Fruit fly (Drosophila melanogaster) whole organism: ENCODE data around the gene CG14252.

Source experiments
- CG8478 ChIP-seq: fragments of >200 bp; optimal IDR thresholded peaks from 2 replicates; lab custom pipeline; 2018; ENCODE audit warnings: inconsistent platforms
- Dll ChIP-seq: fragments of >200 bp; optimal IDR thresholded peaks from 2 replicates; lab custom pipeline; 2017
- EcR ChIP-seq, 2 experiments: fragments of >200 bp; optimal IDR thresholded peaks; 2 replicates each; lab custom pipeline; 2017; ENCODE audit warnings: missing biosample characterization in 2 of 2, missing genetic modification characterization in 2 of 2, missing genetic modification reagents in 2 of 2
- pan ChIP-seq: fragments of >200 bp; optimal IDR thresholded peaks from 2 replicates; lab custom pipeline; 2017
- psq ChIP-seq: fragments of >200 bp; optimal IDR thresholded peaks from 2 replicates; lab custom pipeline; 2017
- usp ChIP-seq: fragments of >200 bp; optimal IDR thresholded peaks from 2 replicates; lab custom pipeline; 2017; ENCODE audit warnings: missing biosample characterization, missing genetic modification characterization, mixed read lengths

CG14252 gene

dm6 chr3R:26968823-26969638 lies 23.7 kb downstream of the CG14252 start:
- TF ChIP-seq EcR (GFP tag; optimal IDR thresholded peaks at IDR 0.05; lab: Kevin White, UChicago) (peak in 1 of 2 experiments; percentile 75), psq (no peak), pan (lab: Kevin White, UChicago) (no peak)

DNA sequence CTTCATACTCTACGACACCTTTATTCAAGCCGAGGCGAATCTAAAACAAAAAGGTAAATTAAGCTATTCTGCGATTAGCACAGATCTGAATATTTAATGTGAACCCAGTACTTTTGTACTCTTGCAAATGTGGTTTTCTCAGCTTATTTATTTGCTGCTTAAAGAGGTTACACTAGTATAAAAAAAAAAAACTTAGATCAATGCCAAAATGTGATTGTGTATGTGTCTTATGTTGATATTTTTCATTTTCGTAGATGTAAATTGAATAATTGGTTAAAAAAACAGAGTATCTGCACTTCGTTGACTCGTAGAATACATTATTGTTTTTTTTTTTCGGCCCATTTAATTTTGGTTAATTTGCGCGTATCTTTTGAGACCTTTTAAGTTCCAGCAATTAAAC lies 24.4 kb downstream of the CG14252 start:
- TF ChIP-seq CG8478: no peak
- TF ChIP-seq EcR (GFP tag; optimal IDR thresholded peaks at IDR 0.05; lab: Kevin White, UChicago): no peak
- no peak for TF ChIP-seq psq

dm6 chr3R:26978241-26978640 lies 32.9 kb downstream of the CG14252 start, which contains the start of the genes CG14253 and CG46313:
Gene CG14253 (plus strand): TSS chr3R:26978541.
Gene CG46313 (plus strand): TSS chr3R:26978541.
- TF ChIP-seq EcR (GFP tag; optimal IDR thresholded peaks at IDR 0.05; lab: Kevin White, UChicago): no peak
- no peak for TF ChIP-seq psq
- no peak for TF ChIP-seq usp (GFP tag; lab: Kevin White, UChicago)
- no peak for TF ChIP-seq CG8478
- TF ChIP-seq pan (lab: Kevin White, UChicago): no peak
- TF ChIP-seq Dll (lab: Kevin White, UChicago): no peak

DNA sequence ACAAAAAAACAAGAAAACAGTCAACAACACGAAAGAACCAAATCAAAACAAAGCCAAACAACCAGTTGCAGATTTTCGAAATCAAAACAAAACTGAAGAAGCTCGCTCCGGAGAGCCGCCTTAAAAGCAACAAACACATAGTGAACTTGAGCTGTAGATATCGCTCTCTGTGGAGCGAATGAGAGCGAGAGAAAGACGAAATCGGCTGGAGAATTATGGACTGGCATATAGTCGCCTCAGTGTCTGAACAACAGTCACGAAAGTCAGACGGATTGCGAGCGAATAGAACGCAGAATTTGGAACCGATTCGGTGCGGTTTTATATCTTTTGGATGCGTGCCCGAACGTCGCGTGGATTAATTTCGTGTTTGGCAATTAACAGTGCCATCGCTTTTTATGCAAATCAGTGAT lies 35.0 kb downstream of the CG14252 start:
- TF ChIP-seq CG8478 (no peak), psq (no peak), pan (lab: Kevin White, UChicago) (no peak), EcR (GFP tag; optimal IDR thresholded peaks at IDR 0.05; lab: Kevin White, UChicago) (no peak), Dll (lab: Kevin White, UChicago) (no peak), usp (GFP tag; lab: Kevin White, UChicago) (no peak)

- TF ChIP-seq Dll (lab: Kevin White, UChicago): no peak
- TF ChIP-seq CG8478: no peak
- TF ChIP-seq EcR (GFP tag; optimal IDR thresholded peaks at IDR 0.05; lab: Kevin White, UChicago): no peak
- no peak for TF ChIP-seq psq
These were observed 36.8 kb downstream of the CG14252 start for dm6 chr3R:26982106-26982505.

- TF ChIP-seq Dll (lab: Kevin White, UChicago): no peak
- TF ChIP-seq psq: no peak
- TF ChIP-seq pan (lab: Kevin White, UChicago): no peak
- TF ChIP-seq usp (GFP tag; lab: Kevin White, UChicago): no peak
- no peak for TF ChIP-seq EcR (GFP tag; optimal IDR thresholded peaks at IDR 0.05; lab: Kevin White, UChicago)
- no peak for TF ChIP-seq CG8478
These were observed 39.1 kb downstream of the CG14252 start for dm6 chr3R:26984437-26984836.

DNA sequence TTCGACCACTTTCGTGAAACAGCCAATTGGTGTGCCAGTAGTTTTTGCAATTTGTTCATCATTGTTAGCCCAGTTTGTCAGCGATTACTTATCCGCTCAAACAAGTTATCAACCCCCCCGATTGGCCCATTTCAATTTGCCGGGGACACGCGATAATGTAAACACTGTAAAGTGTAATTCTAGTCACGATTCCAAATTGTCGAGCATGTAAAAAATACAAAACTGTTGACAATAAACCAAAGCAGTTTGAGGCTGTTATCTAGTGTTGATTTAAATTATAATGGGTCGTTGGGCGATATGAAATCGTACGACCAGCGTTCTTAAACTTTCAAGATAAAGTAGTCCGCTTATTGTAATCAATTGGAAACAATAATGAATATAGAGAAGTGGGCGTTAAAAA lies 42.1 kb downstream of the CG14252 start:
- TF ChIP-seq psq: no peak
- TF ChIP-seq EcR (GFP tag; optimal IDR thresholded peaks at IDR 0.05; lab: Kevin White, UChicago): no peak
- TF ChIP-seq pan (lab: Kevin White, UChicago): no peak
- no peak for TF ChIP-seq Dll (lab: Kevin White, UChicago)
- no peak for TF ChIP-seq usp (GFP tag; lab: Kevin White, UChicago)
- no peak for TF ChIP-seq CG8478

- TF ChIP-seq psq (peak; percentile 41), usp (GFP tag; lab: Kevin White, UChicago) (no peak)
These were observed 43.2 kb downstream of the CG14252 start, which contains the start of gene CG31075 for dm6 chr3R:26988412-26988981. Gene CG31075 (minus strand): TSS chr3R:26988517.

dm6 chr3R:26989802-26990509 lies 44.6 kb downstream of the CG14252 start, which contains the start of gene CG31076:
Gene CG31076 (minus strand): TSS chr3R:26989852.
- TF ChIP-seq EcR (GFP tag; optimal IDR thresholded peaks at IDR 0.05; lab: Kevin White, UChicago) (peak in 1 of 2 experiments; percentile 43), pan (lab: Kevin White, UChicago) (peak; percentile 83), Dll (lab: Kevin White, UChicago) (no peak), CG8478 (no peak)

DNA sequence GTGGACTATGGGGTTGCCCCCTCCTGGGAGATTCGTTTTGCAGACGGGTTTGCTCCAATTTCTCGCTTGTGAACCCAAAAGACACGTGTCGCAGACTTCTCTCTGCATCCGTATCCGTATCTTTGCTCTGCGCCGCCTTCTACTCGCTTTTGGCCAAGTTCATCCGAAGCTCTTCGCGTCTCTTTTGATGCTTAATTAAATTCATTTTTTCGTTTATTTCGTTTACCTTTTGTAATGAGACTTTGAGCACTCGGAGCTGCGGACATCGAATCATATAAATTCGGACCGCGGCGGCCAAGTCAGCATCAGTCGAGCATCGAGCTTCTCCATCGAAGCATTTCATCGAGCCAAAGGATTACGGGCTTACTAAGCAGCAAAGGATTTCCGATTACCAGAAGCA lies 49.2 kb downstream of the CG14252 start, which contains the start of gene TwdlC:
Gene TwdlC, plus strand, starts transcription at position 301 of the 400 bp plus-strand sequence.
- no peak for TF ChIP-seq pan (lab: Kevin White, UChicago)
- no peak for TF ChIP-seq usp (GFP tag; lab: Kevin White, UChicago)
- TF ChIP-seq Dll (lab: Kevin White, UChicago): no peak
- no peak for TF ChIP-seq EcR (GFP tag; optimal IDR thresholded peaks at IDR 0.05; lab: Kevin White, UChicago)
- TF ChIP-seq CG8478: no peak
- TF ChIP-seq psq: no peak

- no peak for TF ChIP-seq psq
- TF ChIP-seq Dll (lab: Kevin White, UChicago): no peak
- TF ChIP-seq usp (GFP tag; lab: Kevin White, UChicago): no peak
- TF ChIP-seq CG8478: no peak
- TF ChIP-seq EcR (GFP tag; optimal IDR thresholded peaks at IDR 0.05; lab: Kevin White, UChicago): no peak
- TF ChIP-seq pan (lab: Kevin White, UChicago): no peak
These were observed 51.3 kb downstream of the CG14252 start, which contains the start of gene RYa-R for dm6 chr3R:26996642-26997041. Gene RYa-R (plus strand): TSS chr3R:26996980.
